Worm (Caenorhabditis elegans): ENCODE measurements around the gene egl-19.

- TF ChIP-seq dpl-1 (GFP tag; optimal IDR thresholded peaks at IDR 0.05) (no peak), aha-1 (tag; optimal IDR thresholded peaks at IDR 0.05) (no peak), fkh-10 (GFP tag; optimal IDR thresholded peaks at IDR 0.05) (no peak), fos-1 (tag; optimal IDR thresholded peaks at IDR 0.05) (no peak), aly-2 (tag; optimal IDR thresholded peaks at IDR 0.05) (no peak), sox-4 (tag; optimal IDR thresholded peaks at IDR 0.05) (no peak), rnt-1 (tag; optimal IDR thresholded peaks at IDR 0.05) (no peak), elt-3 (tag; optimal IDR thresholded peaks at IDR 0.05) (no peak)
Observed at ce11 chrIV:7389719-7390118, 15.7 kb upstream of the egl-19 start.

Data from whole organism, L1 larva.